Fruit fly (Drosophila melanogaster): ENCODE measurements around the gene CG4582.
A peak's percentile ranks its signal among the peaks of the same experiment; 100 is the strongest.

CG4582 gene

DNA sequence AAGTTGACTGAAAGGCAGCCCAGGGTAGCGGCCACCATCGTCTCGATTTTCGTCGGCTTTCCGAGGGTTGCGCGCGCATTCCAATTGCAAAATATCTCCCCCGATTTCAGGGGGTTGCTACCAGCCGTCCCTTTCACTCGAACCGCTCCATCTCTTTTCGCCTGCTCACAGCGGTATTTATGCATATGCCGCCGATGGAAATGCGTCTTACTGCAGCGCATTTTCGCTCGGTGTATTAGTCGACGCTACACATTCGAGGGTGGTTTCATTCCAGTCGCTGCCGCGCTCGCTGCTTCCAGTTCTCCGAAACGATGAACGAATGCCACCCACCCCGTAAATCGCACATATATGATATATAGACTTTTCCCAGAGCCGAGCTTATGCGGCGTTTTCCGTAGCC, 6.2 kb upstream of the CG4582 start (continued):
- no peak for TF ChIP-seq pan (optimal IDR thresholded peaks at IDR 0.05)
- peak in 1 of 2 experiments; percentile 29 for TF ChIP-seq pan (GFP tag; optimal IDR thresholded peaks at IDR 0.05 in 1 of 2, IDR thresholded peaks at IDR 0.05 in 1 of 2)
- no peak for TF ChIP-seq Trl (optimal IDR thresholded peaks at IDR 0.05)
- peak; percentile 3 for TF ChIP-seq Trl (GFP tag; optimal IDR thresholded peaks at IDR 0.05)
- TF ChIP-seq CG34422 (GFP tag; IDR thresholded peaks at IDR 0.05) = no peak
- TF ChIP-seq abd-A (tag; optimal IDR thresholded peaks at IDR 0.05) = peak; percentile 82
- no peak for TF ChIP-seq H15 (GFP tag; IDR thresholded peaks at IDR 0.05)
- TF ChIP-seq Opbp (GFP tag; IDR thresholded peaks at IDR 0.05; ENCODE audit: partially characterized antibody) = no peak
- no peak for TF ChIP-seq jumu (GFP tag; optimal IDR thresholded peaks at IDR 0.05)
- TF ChIP-seq Fer3 (tag; optimal IDR thresholded peaks at IDR 0.05) = no peak
- TF ChIP-seq ssp (GFP tag; IDR thresholded peaks at IDR 0.05) = no peak
- no peak for TF ChIP-seq NC2β (GFP tag; optimal IDR thresholded peaks at IDR 0.05)
- TF ChIP-seq kni (GFP tag; optimal IDR thresholded peaks at IDR 0.05) = peak; percentile 49
- TF ChIP-seq Adf1 (GFP tag; IDR thresholded peaks at IDR 0.05) = peak; percentile 53; the same call in 1 of the 2 replicates
- peak; percentile 56 for TF ChIP-seq Rfx (GFP tag; IDR thresholded peaks at IDR 0.05)
- no peak for TF ChIP-seq ranshi (GFP tag; IDR thresholded peaks at IDR 0.05)
- TF ChIP-seq TFAM (GFP tag; optimal IDR thresholded peaks at IDR 0.05) = no peak
- no peak for TF ChIP-seq Ssrp (tag; optimal IDR thresholded peaks at IDR 0.05)
- no peak for TF ChIP-seq D (optimal IDR thresholded peaks at IDR 0.05)
- no peak for TF ChIP-seq D (GFP tag; optimal IDR thresholded peaks at IDR 0.05)
- no peak for TF ChIP-seq CG1603 (tag; optimal IDR thresholded peaks at IDR 0.05)
- peak; percentile 7 for TF ChIP-seq oc (tag; optimal IDR thresholded peaks at IDR 0.05)
- no peak for TF ChIP-seq al (GFP tag; IDR thresholded peaks at IDR 0.05)
- no peak for TF ChIP-seq Neu2 (GFP tag; optimal IDR thresholded peaks at IDR 0.05; ENCODE audit: borderline replicate concordance)
- no peak for TF ChIP-seq CrebB (tag; optimal IDR thresholded peaks at IDR 0.05)
- 0 out of 3 replicates have a peak, but pooled peaks have one; percentile 22 for TF ChIP-seq CG11456 (GFP tag; IDR thresholded peaks at IDR 0.05)
- no peak for TF ChIP-seq fd64A (GFP tag; optimal IDR thresholded peaks at IDR 0.05)

DNA sequence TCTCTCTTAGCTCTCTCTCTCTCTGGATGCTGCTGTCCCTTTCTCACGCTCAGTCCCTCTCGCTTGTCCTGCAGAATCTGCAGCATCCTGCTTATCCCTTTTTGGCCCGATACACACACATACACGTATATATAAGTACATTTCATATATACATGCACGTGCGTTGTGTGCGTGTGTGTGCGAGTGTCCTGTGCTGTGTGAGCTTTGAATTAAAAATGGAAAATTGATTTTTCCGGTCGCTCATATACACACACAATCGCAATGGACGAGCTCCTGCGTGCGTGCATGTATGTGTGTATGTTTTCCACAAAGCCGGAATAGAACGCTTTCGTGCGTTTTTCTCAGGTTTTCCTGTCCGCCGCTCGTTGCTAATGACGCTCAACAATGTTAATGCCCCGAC, 5.5 kb upstream of the CG4582 start:
- TF ChIP-seq Atf6 (GFP tag; IDR thresholded peaks at IDR 0.05) (0 out of 2 replicates have a peak, but pooled peaks have one; percentile 14), esg (GFP tag; conservative IDR thresholded peaks at IDR 0.05) (no peak), CG4404 (GFP tag; IDR thresholded peaks at IDR 0.05) (no peak), onecut (GFP tag; IDR thresholded peaks at IDR 0.05) (peak; percentile 91), Ets65A (GFP tag) (peak; percentile 49), Trl (optimal IDR thresholded peaks at IDR 0.05) (peak; percentile 48), Trl (GFP tag; optimal IDR thresholded peaks at IDR 0.05) (no peak), Poxn (GFP tag; IDR thresholded peaks at IDR 0.05) (no peak), CG1832 (GFP tag; optimal IDR thresholded peaks at IDR 0.05) (peak; percentile 62), cg (GFP tag; optimal IDR thresholded peaks at IDR 0.05) (peak; percentile 66)

DNA sequence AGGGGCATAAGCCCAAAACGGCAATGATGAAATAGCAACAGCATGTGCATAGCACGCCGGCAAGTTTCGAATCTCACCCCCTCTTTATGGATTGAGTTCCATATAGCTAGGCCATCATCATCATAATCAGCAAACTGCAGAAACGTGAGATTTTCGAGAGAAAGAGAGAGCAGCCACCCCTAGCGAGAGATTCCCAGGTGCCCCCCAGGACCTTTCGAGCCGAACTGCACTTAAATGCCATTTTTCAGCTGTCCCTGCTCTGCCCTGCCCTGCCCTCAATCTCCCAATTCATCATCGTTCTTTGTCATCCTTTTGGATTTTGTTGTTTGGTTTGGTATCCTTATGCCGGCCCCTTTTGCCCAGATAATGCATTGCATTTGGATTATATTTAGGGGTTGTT, 4.7 kb upstream of the CG4582 start:
- no peak for TF ChIP-seq dysf (GFP tag; IDR thresholded peaks at IDR 0.05)
- no peak for TF ChIP-seq Lhr (GFP tag; optimal IDR thresholded peaks at IDR 0.05)
- TF ChIP-seq kni (GFP tag; optimal IDR thresholded peaks at IDR 0.05) = peak; percentile 70
- TF ChIP-seq pros (GFP tag; optimal IDR thresholded peaks at IDR 0.05) = peak; percentile 96
- no peak for TF ChIP-seq CG12155 (GFP tag; optimal IDR thresholded peaks at IDR 0.05)
- TF ChIP-seq D (optimal IDR thresholded peaks at IDR 0.05) = peak; percentile 64
- no peak for TF ChIP-seq D (GFP tag; optimal IDR thresholded peaks at IDR 0.05)
- TF ChIP-seq CG11695 (GFP tag; IDR thresholded peaks at IDR 0.05) = no peak
- 0 out of 3 replicates have a peak, but pooled peaks have one; percentile 18 for TF ChIP-seq Opbp (GFP tag; IDR thresholded peaks at IDR 0.05; ENCODE audit: partially characterized antibody)
- TF ChIP-seq sens-2 (GFP tag; IDR thresholded peaks at IDR 0.05) = no peak
- peak; percentile 21; the same call in 1 of the 2 replicates for TF ChIP-seq crol (GFP tag; IDR thresholded peaks at IDR 0.05)
